Worm (Caenorhabditis elegans): ENCODE results near the gene M04B2.7.

Gene M04B2.7

DNA sequence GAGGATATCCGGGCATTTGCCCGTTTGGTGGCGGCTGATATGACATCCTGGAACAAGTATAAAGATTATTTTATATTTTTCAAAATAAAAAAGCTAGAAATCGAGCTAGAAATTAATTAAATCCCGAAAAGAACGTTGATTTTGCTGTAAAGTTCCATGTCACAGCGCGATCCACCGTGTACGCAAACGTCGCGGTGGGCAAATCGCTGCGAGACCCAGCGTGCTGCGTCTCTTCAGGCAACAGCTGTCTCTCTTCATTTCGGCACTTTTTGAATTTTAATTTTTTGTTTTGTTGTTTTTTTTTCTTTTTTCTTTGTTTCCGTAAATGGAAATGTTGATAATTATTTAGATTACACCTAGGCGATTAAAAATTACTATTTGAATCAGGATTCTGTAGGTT is 17.6 kb upstream of the M04B2.7 start, which contains the start of gene sec-24.1 (continued):
- TF ChIP-seq T20F7.1 (GFP tag; optimal IDR thresholded peaks at IDR 0.05) (peak; percentile 71), arid-1 (GFP tag; conservative IDR thresholded peaks at IDR 0.05) (peak; percentile 77), hif-1 (tag; optimal IDR thresholded peaks at IDR 0.05) (peak in 1 of 2 experiments; percentile 69), lin-13 (GFP tag; optimal IDR thresholded peaks at IDR 0.05) (peak; percentile 52), Y48G9A.11 (GFP tag; IDR thresholded peaks at IDR 0.05) (no peak), cey-2 (tag; optimal IDR thresholded peaks at IDR 0.05; ENCODE audit: borderline replicate concordance, insufficient read depth) (no peak), unc-62 (GFP tag; optimal IDR thresholded peaks at IDR 0.05 in 1 of 2) (peak in 1 of 2 experiments; percentile 98), unc-62 (tag; optimal IDR thresholded peaks at IDR 0.05) (no peak), F26F4.8 (GFP tag; conservative IDR thresholded peaks at IDR 0.05) (no peak), attf-4 (tag; optimal IDR thresholded peaks at IDR 0.05) (no peak), ceh-32 (tag; optimal IDR thresholded peaks at IDR 0.05; ENCODE audit: poor library complexity) (no peak), aha-1 (tag) (peak; percentile 67), fkh-10 (GFP tag; optimal IDR thresholded peaks at IDR 0.05) (peak; percentile 42), php-3 (GFP tag; IDR thresholded peaks at IDR 0.05) (peak; percentile 65; the same call in 1 of the 2 replicates), daf-8 (GFP tag; IDR thresholded peaks at IDR 0.05) (no peak), saeg-2 (GFP tag; IDR thresholded peaks at IDR 0.05) (0 out of 2 replicates have a peak, but pooled peaks have one; percentile 44), daf-16 (GFP tag; optimal IDR thresholded peaks at IDR 0.05) (peak in 1 of 2 experiments; percentile 58), daf-16 (tag; optimal IDR thresholded peaks at IDR 0.05) (peak; percentile 54), ama-1 (optimal IDR thresholded peaks at IDR 0.05) (no peak), dve-1 (tag; optimal IDR thresholded peaks at IDR 0.05; ENCODE audit: insufficient read depth) (peak; percentile 95), ceh-44 (GFP tag; IDR thresholded peaks at IDR 0.05) (peak; percentile 73), lsy-2 (tag; optimal IDR thresholded peaks at IDR 0.05) (peak; percentile 99 to 100), ceh-28 (tag; optimal IDR thresholded peaks at IDR 0.05) (no peak), F37D6.2 (tag; optimal IDR thresholded peaks at IDR 0.05) (peak; percentile 35), mdl-1 (tag; optimal IDR thresholded peaks at IDR 0.05) (peak; percentile 25 to 40), aly-2 (tag; optimal IDR thresholded peaks at IDR 0.05) (no peak), zfp-2 (tag; optimal IDR thresholded peaks at IDR 0.05) (peak; percentile 7), hlh-30 (tag; optimal IDR thresholded peaks at IDR 0.05; ENCODE audit: insufficient read depth) (peak; percentile 89), pqm-1 (tag; optimal IDR thresholded peaks at IDR 0.05) (no peak), spr-1 (tag; optimal IDR thresholded peaks at IDR 0.05) (peak; percentile 71), D1046.2 (GFP tag; IDR thresholded peaks at IDR 0.05) (no peak), lin-38 (GFP tag; IDR thresholded peaks at IDR 0.05) (peak; percentile 80), sdz-12 (GFP tag; optimal IDR thresholded peaks at IDR 0.05) (no peak), ZK337.2 (GFP tag; IDR thresholded peaks at IDR 0.05) (no peak), nhr-10 (tag; optimal IDR thresholded peaks at IDR 0.05) (peak; percentile 44), dmd-6 (GFP tag; IDR thresholded peaks at IDR 0.05) (peak; percentile 54), madf-9 (GFP tag; conservative IDR thresholded peaks at IDR 0.05) (peak; percentile 55; the same call in 1 of the 2 replicates), ceh-82 (tag; optimal IDR thresholded peaks at IDR 0.05) (no peak), F49E8.2 (tag; optimal IDR thresholded peaks at IDR 0.05; ENCODE audit: borderline replicate concordance) (no peak), nhr-237 (tag; optimal IDR thresholded peaks at IDR 0.05) (no peak), ctbp-1 (GFP tag; IDR thresholded peaks at IDR 0.05) (peak; percentile 71), spr-3 (GFP tag; optimal IDR thresholded peaks at IDR 0.05) (peak; percentile 28), jun-1 (tag; optimal IDR thresholded peaks at IDR 0.05) (peak; percentile 53), pha-4 (GFP tag; IDR thresholded peaks at IDR 0.05) (peak; percentile 84), pha-4 (tag; optimal IDR thresholded peaks at IDR 0.05) (no peak)
